Worm (Caenorhabditis elegans) whole organism, early embryonic: ENCODE data around the gene clec-173.

ENCODE experiments used
- F13C5.2 ChIP-seq: sonication (generic microtip); optimal IDR thresholded peaks from 2 replicates; lab custom pipeline; 2017; ENCODE audit warnings: mild to moderate bottlenecking, missing genetic modification characterization, inconsistent platforms, missing compliant biosample characterization
- ceh-13 ChIP-seq: fragments of 200-800 bp; sonication (Bioruptor generic); optimal IDR thresholded peaks from 2 replicates; lab custom pipeline; 2018; ENCODE audit warnings: mild to moderate bottlenecking, missing genetic modification characterization, missing compliant biosample characterization
- flt-1 ChIP-seq: fragments of 200-800 bp; sonication (Bioruptor generic); IDR thresholded peaks from 2 replicates; pipeline ENCODE4 v1.3.6; 2022; ENCODE audit warnings: missing genetic modification characterization, missing compliant biosample characterization
- sea-1 ChIP-seq: fragments of 200-800 bp; sonication (Bioruptor generic); conservative IDR thresholded peaks from 2 replicates; pipeline ENCODE4 v1.3.6; 2022; ENCODE audit warnings: missing genetic modification characterization, missing compliant biosample characterization

DNA sequence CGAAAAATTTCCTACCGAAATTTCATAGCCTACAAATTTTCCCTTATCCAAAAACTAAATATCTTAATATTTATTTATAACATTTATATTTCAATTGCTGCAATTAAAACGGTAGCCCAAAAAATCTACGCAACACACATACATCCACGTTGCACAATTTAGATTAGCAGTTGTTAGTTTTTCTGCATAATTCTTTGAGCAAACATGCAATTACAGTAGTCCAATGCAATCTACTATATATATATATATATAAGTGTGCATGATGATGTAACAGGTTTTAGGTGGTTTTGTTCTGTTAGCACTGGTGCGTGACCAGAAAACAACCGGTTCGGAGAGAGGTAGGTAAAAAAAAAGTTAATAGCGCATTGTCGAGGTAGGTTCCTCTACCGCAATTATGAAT lies 3.9 kb upstream of the clec-173 start:
- TF ChIP-seq F13C5.2 (tag; lab: Kevin White, UChicago) (no peak), flt-1 (GFP tag; lab: Robert Waterston, UW) (no peak), sea-1 (GFP tag; lab: Robert Waterston, UW) (no peak), ceh-13 (GFP tag; lab: Kevin White, UChicago) (no peak)
